Fruit fly (Drosophila melanogaster) whole organism, embryonic: ENCODE results near the gene CG9328.
A peak's percentile ranks its signal among the peaks of the same experiment; 100 is the strongest.

Source experiments
- Adf1 ChIP-seq: fragments of 200-800 bp; sonication (Bioruptor generic); IDR thresholded peaks from 2 replicates; pipeline ENCODE4 v1.3.6; 2022; ENCODE audit warnings: missing biosample characterization, missing genetic modification characterization
- CG10543 ChIP-seq: fragments of 200-800 bp; sonication (Bioruptor generic); optimal IDR thresholded peaks from 3 replicates; lab custom pipeline; 2017; ENCODE audit warnings: missing biosample characterization, mild to moderate bottlenecking, missing genetic modification characterization, moderate library complexity
- CG12659 ChIP-seq: fragments of 200-800 bp; sonication (Bioruptor generic); optimal IDR thresholded peaks from 3 replicates; lab custom pipeline; 2017; ENCODE audit warnings: mild to moderate bottlenecking, missing biosample characterization, missing genetic modification reagents, missing genetic modification characterization
- CG13123 ChIP-seq: fragments of 200-800 bp; sonication (Bioruptor generic); optimal IDR thresholded peaks from 2 replicates; lab custom pipeline; 2016; ENCODE audit warnings: missing biosample characterization, missing genetic modification characterization
- CG14441 ChIP-seq: fragments of 200-800 bp; sonication (Bioruptor generic); IDR thresholded peaks from 2 replicates; pipeline ENCODE4 v1.3.6; 2022; ENCODE audit warnings: missing biosample characterization, missing genetic modification characterization
- CG17802 ChIP-seq: fragments of 200-800 bp; sonication (Bioruptor generic); optimal IDR thresholded peaks from 2 replicates; lab custom pipeline; 2018; ENCODE audit warnings: missing biosample characterization, mild to moderate bottlenecking, missing genetic modification characterization, moderate library complexity
- CG18011 ChIP-seq: fragments of 200-800 bp; sonication (Bioruptor generic); optimal IDR thresholded peaks from 2 replicates; lab custom pipeline; 2017; ENCODE audit warnings: missing biosample characterization, missing genetic modification characterization, mild to moderate bottlenecking, moderate library complexity, missing genotype
- CG18476 ChIP-seq: fragments of 200-800 bp; sonication (Bioruptor generic); optimal IDR thresholded peaks from 2 replicates; lab custom pipeline; 2016; ENCODE audit warnings: missing biosample characterization, mild to moderate bottlenecking, missing genetic modification characterization
- CG18764 ChIP-seq: fragments of 200-800 bp; sonication (Bioruptor generic); optimal IDR thresholded peaks from 3 replicates; lab custom pipeline; 2016; ENCODE audit warnings: missing biosample characterization, missing genetic modification characterization
- CG2116 ChIP-seq: fragments of 200-800 bp; sonication (Bioruptor generic); optimal IDR thresholded peaks from 3 replicates; lab custom pipeline; 2018; ENCODE audit warnings: missing biosample characterization, mild to moderate bottlenecking, missing genetic modification characterization
- CG2202 ChIP-seq: fragments of 200-800 bp; sonication (Bioruptor generic); optimal IDR thresholded peaks from 2 replicates; lab custom pipeline; 2018; ENCODE audit warnings: missing biosample characterization, mild to moderate bottlenecking, missing genetic modification characterization
- CG3065 ChIP-seq: fragments of 200-800 bp; sonication (Bioruptor generic); optimal IDR thresholded peaks from 2 replicates; lab custom pipeline; 2016; ENCODE audit warnings: missing biosample characterization, missing genetic modification characterization
- CG3163 ChIP-seq: fragments of 200-800 bp; sonication (Bioruptor generic); optimal IDR thresholded peaks from 3 replicates; lab custom pipeline; 2016; ENCODE audit warnings: missing biosample characterization, missing genetic modification characterization
- CG32767 ChIP-seq: fragments of 200-800 bp; sonication (Bioruptor generic); IDR thresholded peaks from 2 replicates; pipeline ENCODE4 v1.3.6; 2022; ENCODE audit warnings: missing biosample characterization, missing genetic modification characterization
- CG33557 ChIP-seq: fragments of 200-800 bp; sonication (Bioruptor generic); optimal IDR thresholded peaks from 2 replicates; lab custom pipeline; 2019; ENCODE audit warnings: missing biosample characterization, mild to moderate bottlenecking, missing genetic modification characterization, moderate library complexity
- CG34422 ChIP-seq: fragments of 200-800 bp; sonication (Bioruptor generic); IDR thresholded peaks from 3 replicates; pipeline ENCODE4 v1.3.6; 2022; ENCODE audit warnings: missing biosample characterization, missing genetic modification characterization
- CG3995 ChIP-seq: fragments of 200-800 bp; sonication (Bioruptor generic); optimal IDR thresholded peaks from 3 replicates; lab custom pipeline; 2016; ENCODE audit warnings: missing biosample characterization, missing genetic modification characterization
- CG4360 ChIP-seq: fragments of 200-800 bp; sonication (Bioruptor generic); IDR thresholded peaks from 2 replicates; pipeline ENCODE4 v1.3.6; 2022; ENCODE audit warnings: missing biosample characterization, missing genetic modification characterization
- CG7372 ChIP-seq: fragments of 200-800 bp; sonication (Bioruptor generic); IDR thresholded peaks from 2 replicates; pipeline ENCODE4 v1.3.6; 2022; ENCODE audit warnings: missing biosample characterization, missing genetic modification characterization
- CG8089 ChIP-seq: fragments of 200-800 bp; sonication (Bioruptor generic); optimal IDR thresholded peaks from 3 replicates; lab custom pipeline; 2016; ENCODE audit warnings: missing biosample characterization, missing genetic modification characterization
- D19A ChIP-seq: fragments of 200-800 bp; optimal IDR thresholded peaks from 3 replicates; lab custom pipeline; 2019; ENCODE audit warnings: missing biosample characterization, mild to moderate bottlenecking, missing genetic modification characterization, moderate library complexity
- Dip3 ChIP-seq: fragments of 200-800 bp; sonication (Bioruptor generic); optimal IDR thresholded peaks from 3 replicates; lab custom pipeline; 2016; ENCODE audit warnings: missing biosample characterization, missing genetic modification characterization
- ERR ChIP-seq: fragments of 200-800 bp; sonication (Bioruptor generic); optimal IDR thresholded peaks from 2 replicates; lab custom pipeline; 2016; ENCODE audit warnings: missing biosample characterization, missing genetic modification characterization
- Gug ChIP-seq: fragments of 200-800 bp; sonication (Bioruptor generic); IDR thresholded peaks from 4 replicates; pipeline ENCODE4 v1.3.6; 2022; ENCODE audit warnings: missing biosample characterization, missing genetic modification characterization
- HmgD ChIP-seq: fragments of 200-800 bp; sonication (Bioruptor generic); optimal IDR thresholded peaks from 3 replicates; lab custom pipeline; 2016; ENCODE audit warnings: missing biosample characterization, missing genetic modification characterization
- Sin3A ChIP-seq: fragments of >200 bp; optimal IDR thresholded peaks from 2 replicates; lab custom pipeline; 2018
- Six4 ChIP-seq: fragments of 200-800 bp; sonication (Bioruptor generic); optimal IDR thresholded peaks from 2 replicates; lab custom pipeline; 2016; ENCODE audit warnings: missing biosample characterization, missing genetic modification characterization
- Sox100B ChIP-seq: fragments of 200-800 bp; sonication (Bioruptor generic); optimal IDR thresholded peaks from 3 replicates; lab custom pipeline; 2018; ENCODE audit warnings: missing biosample characterization, mild to moderate bottlenecking, missing genetic modification characterization
- Sox102F ChIP-seq: fragments of 200-800 bp; sonication (Bioruptor generic); optimal IDR thresholded peaks from 2 replicates; lab custom pipeline; 2018; ENCODE audit warnings: missing biosample characterization, mild to moderate bottlenecking, missing genetic modification characterization, moderate library complexity
- Trl ChIP-seq, 3 experiments: fragments of >200 bp in 2 of 3; fragments of 200-800 bp in 1 of 3; sonication (Bioruptor generic) in 1 of 3; optimal IDR thresholded peaks; 2 replicates in 1 of 3; 3 replicates in 2 of 3; lab custom pipeline; 2016 to 2017; ENCODE audit warnings: missing biosample characterization in 1 of 3, missing genetic modification characterization in 1 of 3
- Vsx1 ChIP-seq: fragments of 200-800 bp; sonication (Bioruptor generic); optimal IDR thresholded peaks from 2 replicates; lab custom pipeline; 2017; ENCODE audit warnings: missing biosample characterization, mild to moderate bottlenecking, missing genetic modification characterization, missing genetic modification reagents
- bab2 ChIP-seq: fragments of 200-800 bp; sonication (Bioruptor generic); optimal IDR thresholded peaks from 2 replicates; lab custom pipeline; 2016; ENCODE audit warnings: missing biosample characterization, missing genetic modification characterization
- bbx ChIP-seq: fragments of 200-800 bp; sonication (Bioruptor generic); IDR thresholded peaks from 2 replicates; pipeline ENCODE4 v1.3.6; 2022; ENCODE audit warnings: missing biosample characterization, missing genetic modification characterization; ENCODE audit not compliant: partially characterized antibody
- bowl ChIP-seq: fragments of 200-800 bp; sonication (Bioruptor generic); IDR thresholded peaks from 2 replicates; pipeline ENCODE4 v1.3.6; 2022; ENCODE audit warnings: missing biosample characterization, missing genetic modification characterization
- gce ChIP-seq: fragments of 200-800 bp; sonication (Bioruptor generic); IDR thresholded peaks from 3 replicates; pipeline ENCODE4 v1.3.6; 2022; ENCODE audit warnings: missing biosample characterization, missing genetic modification characterization
- gcm ChIP-seq: fragments of 200-800 bp; sonication (Bioruptor generic); optimal IDR thresholded peaks from 2 replicates; lab custom pipeline; 2019; ENCODE audit warnings: missing biosample characterization, mild to moderate bottlenecking, missing genetic modification characterization, moderate library complexity
- ham ChIP-seq: fragments of 200-800 bp; sonication (Bioruptor generic); IDR thresholded peaks from 2 replicates; pipeline ENCODE4 v1.3.6; 2022; ENCODE audit warnings: missing biosample characterization, missing genetic modification characterization
- her ChIP-seq: fragments of 200-800 bp; sonication (Bioruptor generic); optimal IDR thresholded peaks from 2 replicates; lab custom pipeline; 2016; ENCODE audit warnings: missing biosample characterization, missing genetic modification characterization
- hkb ChIP-seq, 2 experiments: fragments of 200-800 bp in 1 of 2; fragments of >200 bp in 1 of 2; sonication (Bioruptor generic) in 1 of 2; IDR thresholded peaks in 1 of 2; optimal IDR thresholded peaks in 1 of 2; 2 replicates each; pipeline versions ENCODE4 v1.3.6 to Lab custom; 2017 to 2022; ENCODE audit warnings: missing biosample characterization in 1 of 2, missing genetic modification characterization in 1 of 2
- inv ChIP-seq: fragments of 200-800 bp; sonication (Bioruptor generic); IDR thresholded peaks from 2 replicates; pipeline ENCODE4 v1.3.6; 2022; ENCODE audit warnings: missing biosample characterization, missing genetic modification characterization; ENCODE audit not compliant: partially characterized antibody
- jumu ChIP-seq: fragments of 200-800 bp; sonication (Bioruptor generic); optimal IDR thresholded peaks from 3 replicates; lab custom pipeline; 2016; ENCODE audit warnings: missing biosample characterization, missing genetic modification characterization
- lab ChIP-seq: fragments of 200-800 bp; sonication (Bioruptor generic); optimal IDR thresholded peaks from 3 replicates; lab custom pipeline; 2017; ENCODE audit warnings: missing biosample characterization, missing genetic modification characterization, mild to moderate bottlenecking, moderate library complexity, missing genetic modification reagents
- org-1 ChIP-seq: fragments of 200-800 bp; sonication (Bioruptor generic); optimal IDR thresholded peaks from 2 replicates; lab custom pipeline; 2017; ENCODE audit warnings: missing biosample characterization, missing genetic modification characterization
- ro ChIP-seq: fragments of 200-800 bp; sonication (Bioruptor generic); IDR thresholded peaks from 2 replicates; pipeline ENCODE4 v1.3.6; 2022; ENCODE audit warnings: missing biosample characterization, missing genetic modification characterization
- seq ChIP-seq: fragments of 200-800 bp; sonication (Bioruptor generic); IDR thresholded peaks from 2 replicates; pipeline ENCODE4 v1.3.6; 2022; ENCODE audit warnings: missing biosample characterization, missing genetic modification characterization
- sisA ChIP-seq: fragments of 200-800 bp; sonication (Bioruptor generic); IDR thresholded peaks from 2 replicates; pipeline ENCODE4 v1.3.6; 2022; ENCODE audit warnings: missing biosample characterization, missing genetic modification characterization
- sqz ChIP-seq: fragments of 200-800 bp; sonication (Bioruptor generic); optimal IDR thresholded peaks from 3 replicates; lab custom pipeline; 2018; ENCODE audit warnings: missing biosample characterization, mild to moderate bottlenecking, missing genetic modification characterization
- tap ChIP-seq: fragments of 200-800 bp; optimal IDR thresholded peaks from 3 replicates; lab custom pipeline; 2019; ENCODE audit warnings: missing biosample characterization, mild to moderate bottlenecking, missing genetic modification characterization, moderate library complexity
- tgo ChIP-seq: fragments of 200-800 bp; sonication (Bioruptor generic); IDR thresholded peaks from 3 replicates; pipeline ENCODE4 v1.3.6; 2022; ENCODE audit warnings: missing biosample characterization, missing genetic modification characterization
- trh ChIP-seq: fragments of 200-800 bp; sonication (Bioruptor generic); optimal IDR thresholded peaks from 2 replicates; lab custom pipeline; 2016; ENCODE audit warnings: missing biosample characterization, missing genetic modification characterization

The CG9328 gene

DNA sequence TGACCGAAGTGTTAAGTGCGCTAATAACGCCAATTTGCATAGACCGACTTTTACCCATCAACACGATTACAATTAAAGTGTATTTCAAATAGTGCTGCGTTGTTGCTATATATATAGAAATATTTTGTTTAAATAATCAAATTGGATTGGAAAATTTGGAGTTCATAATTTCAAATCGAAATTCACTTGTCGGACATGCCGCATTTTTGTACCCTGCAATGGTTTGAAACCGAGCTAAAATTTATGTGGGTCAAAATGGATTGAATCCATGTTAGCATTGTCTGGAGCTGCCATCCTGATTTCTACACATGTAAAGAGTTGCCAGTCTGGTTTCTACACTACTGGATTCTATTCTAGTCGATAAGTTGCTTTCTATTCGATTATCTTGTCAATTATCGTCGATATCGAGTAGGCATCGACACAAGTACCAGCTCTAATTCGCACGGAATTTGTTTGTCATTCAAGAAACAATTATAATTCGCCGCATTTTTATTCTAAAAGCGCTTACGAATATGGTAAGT is 10.2 kb upstream of the CG9328 start, which contains the start of gene Pomp (continued):
- TF ChIP-seq tgo (GFP tag; lab: Robert Waterston, UW) (peak; percentile 90), CG7372 (GFP tag; lab: Robert Waterston, UW) (peak; percentile 84), ham (no peak), trh (GFP tag; lab: Kevin White, UChicago) (peak; percentile 39), Trl (optimal IDR thresholded peaks at IDR 0.05; lab: Kevin White, UChicago) (no peak), Trl (GFP tag; optimal IDR thresholded peaks at IDR 0.05; lab: Kevin White, UChicago) (peak; percentile 67), gce (GFP tag; lab: Robert Waterston, UW) (peak; percentile 83), org-1 (GFP tag; lab: Kevin White, UChicago) (peak; percentile 74), inv (GFP tag; lab: Robert Waterston, UW) (peak; percentile 56), seq (GFP tag; lab: Robert Waterston, UW) (peak; percentile 74), Adf1 (GFP tag; lab: Robert Waterston, UW) (peak; percentile 42), CG18011 (GFP tag; lab: Kevin White, UChicago) (peak; percentile 61), ERR (peak; percentile 25), Sox100B (GFP tag; lab: Kevin White, UChicago) (peak; percentile 73), CG32767 (GFP tag; lab: Robert Waterston, UW) (peak; percentile 53; the same call in 1 of the 2 replicates), Vsx1 (GFP tag; lab: Kevin White, UChicago) (peak; percentile 81), tap (tag; lab: Kevin White, UChicago) (peak; percentile 85), Sox102F (GFP tag; lab: Kevin White, UChicago) (peak; percentile 84), gcm (GFP tag; lab: Kevin White, UChicago) (peak; percentile 86), CG13123 (GFP tag; lab: Kevin White, UChicago) (peak; percentile 70), hkb (optimal IDR thresholded peaks at IDR 0.05; lab: Kevin White, UChicago) (no peak), hkb (GFP tag; IDR thresholded peaks at IDR 0.05; lab: Robert Waterston, UW) (peak; percentile 88), bbx (peak; percentile 78), CG12659 (GFP tag; lab: Kevin White, UChicago) (peak; percentile 86), Sin3A (lab: Kevin White, UChicago) (no peak), sisA (GFP tag; lab: Robert Waterston, UW) (peak; percentile 80), CG14441 (GFP tag; lab: Robert Waterston, UW) (peak; percentile 91), CG2116 (GFP tag; lab: Kevin White, UChicago) (peak; percentile 79), jumu (peak; percentile 34), CG2202 (peak; percentile 61), Gug (GFP tag; lab: Robert Waterston, UW) (peak; percentile 88), CG10543 (peak; percentile 58), CG3065 (peak; percentile 61), CG18764 (GFP tag; lab: Kevin White, UChicago) (peak; percentile 84), lab (peak; percentile 93), CG34422 (GFP tag; lab: Robert Waterston, UW) (peak; percentile 68), Dip3 (GFP tag; lab: Kevin White, UChicago) (peak; percentile 62), CG8089 (GFP tag; lab: Kevin White, UChicago) (peak; percentile 0), CG3995 (GFP tag; lab: Kevin White, UChicago) (peak; percentile 57), CG4360 (GFP tag; lab: Robert Waterston, UW) (peak; percentile 67), ro (GFP tag; lab: Robert Waterston, UW) (peak; percentile 66), HmgD (GFP tag; lab: Kevin White, UChicago) (peak; percentile 57), CG17802 (tag; lab: Kevin White, UChicago) (peak; percentile 72), sqz (GFP tag; lab: Kevin White, UChicago) (peak; percentile 37), her (no peak), Six4 (GFP tag; lab: Kevin White, UChicago) (peak; percentile 80), CG33557 (GFP tag; lab: Kevin White, UChicago) (no peak), bowl (GFP tag; lab: Robert Waterston, UW) (peak; percentile 60; the same call in 1 of the 2 replicates), CG3163 (GFP tag; lab: Kevin White, UChicago) (no peak), CG18476 (peak; percentile 70), bab2 (GFP tag; lab: Kevin White, UChicago) (peak; percentile 64), D19A (peak; percentile 89)
